Fruit fly (Drosophila melanogaster) whole organism: Measurements from ENCODE around the gene Ccdc56.

Source experiments
- EcR ChIP-seq, 2 experiments: fragments of >200 bp; optimal IDR thresholded peaks; 2 replicates each; lab custom pipeline; 2017; ENCODE audit warnings: missing biosample characterization in 2 of 2, missing genetic modification characterization in 2 of 2, missing genetic modification reagents in 2 of 2
- pan ChIP-seq: fragments of >200 bp; optimal IDR thresholded peaks from 2 replicates; lab custom pipeline; 2017
- usp ChIP-seq: fragments of >200 bp; optimal IDR thresholded peaks from 2 replicates; lab custom pipeline; 2017; ENCODE audit warnings: missing biosample characterization, missing genetic modification characterization, mixed read lengths

DNA sequence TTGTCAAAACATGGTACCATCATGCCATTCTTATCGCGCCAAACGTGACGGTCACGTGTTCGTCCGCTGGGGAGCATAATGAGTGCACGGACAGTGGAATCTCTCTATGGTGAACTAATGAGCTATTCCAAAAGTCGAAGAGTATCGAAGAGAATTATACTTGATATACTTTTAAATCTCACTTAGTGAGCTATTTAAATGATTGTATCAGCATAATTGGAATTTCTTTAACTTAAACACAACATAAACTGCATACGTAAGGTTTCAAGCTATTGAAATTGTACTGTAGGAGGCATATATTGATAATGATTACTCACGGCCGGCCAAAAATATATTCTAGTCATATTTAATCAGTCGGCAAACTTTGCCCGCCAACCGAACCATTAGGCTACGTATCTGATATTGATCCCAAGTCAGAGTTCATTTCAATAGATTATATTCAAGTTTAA lies 12.7 kb downstream of the Ccdc56 start:
- TF ChIP-seq usp (GFP tag; lab: Kevin White, UChicago) (no peak), EcR (GFP tag; optimal IDR thresholded peaks at IDR 0.05; lab: Kevin White, UChicago) (no peak), pan (lab: Kevin White, UChicago) (no peak)
